Worm (Caenorhabditis elegans) whole organism, young adult: ENCODE measurements around the gene Y105C5B.9.

ENCODE experiments used
- B0035.1 ChIP-seq: sonication (generic microtip); optimal IDR thresholded peaks from 2 replicates; lab custom pipeline; 2016; ENCODE audit warnings: missing genetic modification characterization, mild to moderate bottlenecking, missing compliant biosample characterization, missing genotype, missing genetic modification reagents
- B0261.1 ChIP-seq: sonication (generic microtip); optimal IDR thresholded peaks from 2 replicates; lab custom pipeline; 2016; ENCODE audit warnings: mild to moderate bottlenecking, missing genetic modification characterization, moderate library complexity, missing compliant biosample characterization
- C17E4.6 ChIP-seq: fragments of 200-800 bp; sonication (Bioruptor generic); IDR thresholded peaks from 2 replicates; pipeline ENCODE4 v1.3.6; 2022; ENCODE audit warnings: missing genetic modification reagents, missing genetic modification characterization, missing compliant biosample characterization
- F22D6.2 ChIP-seq: sonication (generic microtip); optimal IDR thresholded peaks from 2 replicates; lab custom pipeline; 2016; ENCODE audit warnings: mild to moderate bottlenecking, missing genetic modification characterization, missing compliant biosample characterization
- F23B12.7 ChIP-seq: sonication (generic microtip); optimal IDR thresholded peaks from 2 replicates; lab custom pipeline; 2017; ENCODE audit warnings: missing genetic modification characterization, mild to moderate bottlenecking, missing compliant biosample characterization, antibody characterized with exemption, moderate library complexity; ENCODE audit not compliant: insufficient read depth
- F33H1.4 ChIP-seq: fragments of 200-800 bp; sonication (Bioruptor generic); IDR thresholded peaks from 2 replicates; pipeline ENCODE4 v1.3.6; 2022; ENCODE audit warnings: missing genetic modification reagents, missing genetic modification characterization, missing compliant biosample characterization
- F37B4.10 ChIP-seq: fragments of 200-800 bp; sonication (Bioruptor generic); IDR thresholded peaks from 2 replicates; pipeline ENCODE4 v1.3.6; 2022; ENCODE audit warnings: missing genetic modification characterization, missing compliant biosample characterization
- F55B11.4 ChIP-seq: sonication (generic microtip); optimal IDR thresholded peaks from 2 replicates; lab custom pipeline; 2016; ENCODE audit warnings: missing compliant biosample characterization, missing genetic modification characterization, borderline replicate concordance; ENCODE audit not compliant: insufficient read depth
- F57C9.4 ChIP-seq: sonication (generic microtip); optimal IDR thresholded peaks from 2 replicates; lab custom pipeline; 2017; ENCODE audit warnings: mild to moderate bottlenecking, missing genetic modification characterization, missing compliant biosample characterization
- T07F8.4 ChIP-seq: sonication (generic microtip); optimal IDR thresholded peaks from 2 replicates; lab custom pipeline; 2016; ENCODE audit warnings: mild to moderate bottlenecking, missing genetic modification characterization, moderate library complexity, missing compliant biosample characterization
- Y53G8AR.9 ChIP-seq: fragments of 200-800 bp; sonication (Bioruptor generic); conservative IDR thresholded peaks from 2 replicates; pipeline ENCODE4 v1.3.6; 2022; ENCODE audit warnings: missing genetic modification reagents, missing genetic modification characterization, missing compliant biosample characterization
- Y56A3A.18 ChIP-seq: fragments of 200-800 bp; sonication (Bioruptor generic); IDR thresholded peaks from 2 replicates; pipeline ENCODE4 v1.3.6; 2022; ENCODE audit warnings: missing genetic modification reagents, missing genetic modification characterization, missing compliant biosample characterization
- ama-1 ChIP-seq, 3 experiments: fragments of 150-350 bp in 1 of 3; sonication (generic microtip) in 2 of 3; optimal IDR thresholded peaks; 2 replicates each; lab custom pipeline; 2014 to 2018; ENCODE audit warnings: missing biosample characterization in 2 of 3, missing genetic modification characterization in 2 of 3, missing genetic modification reagents in 2 of 3
- bed-2 ChIP-seq: fragments of 200-800 bp; sonication (Bioruptor generic); IDR thresholded peaks from 2 replicates; pipeline ENCODE4 v1.3.6; 2022; ENCODE audit warnings: missing genetic modification reagents, missing genetic modification characterization, missing compliant biosample characterization
- ceh-100 ChIP-seq: fragments of 200-800 bp; sonication (Bioruptor generic); IDR thresholded peaks from 2 replicates; pipeline ENCODE4 v1.3.6; 2022; ENCODE audit warnings: missing genetic modification reagents, missing genetic modification characterization, missing compliant biosample characterization
- ceh-40 ChIP-seq: fragments of 200-800 bp; sonication (Bioruptor generic); IDR thresholded peaks from 2 replicates; pipeline ENCODE4 v1.3.6; 2022; ENCODE audit warnings: missing genetic modification characterization, missing compliant biosample characterization
- die-1 ChIP-seq: sonication (generic microtip); optimal IDR thresholded peaks from 2 replicates; lab custom pipeline; 2016; ENCODE audit warnings: missing genotype, mild to moderate bottlenecking, missing genetic modification characterization, missing compliant biosample characterization
- efl-1 ChIP-seq: fragments of 150-350 bp; optimal IDR thresholded peaks from 2 replicates; lab custom pipeline; 2014; ENCODE audit warnings: missing biosample characterization, missing genetic modification reagents, missing genetic modification characterization
- egl-18 ChIP-seq: fragments of 200-800 bp; sonication (Bioruptor generic); IDR thresholded peaks from 2 replicates; pipeline ENCODE4 v1.3.6; 2022; ENCODE audit warnings: missing genetic modification reagents, missing genetic modification characterization, missing compliant biosample characterization
- ekl-4 ChIP-seq: fragments of 200-800 bp; sonication (Bioruptor generic); IDR thresholded peaks from 2 replicates; pipeline ENCODE4 v1.3.6; 2022; ENCODE audit warnings: missing genetic modification reagents, missing genetic modification characterization, missing compliant biosample characterization
- hlh-26 ChIP-seq: fragments of 200-800 bp; sonication (Bioruptor generic); conservative IDR thresholded peaks from 2 replicates; pipeline ENCODE4 v1.3.6; 2022; ENCODE audit warnings: missing genetic modification reagents, missing genetic modification characterization, missing compliant biosample characterization
- hmg-1.2 ChIP-seq: fragments of 200-800 bp; sonication (Bioruptor generic); IDR thresholded peaks from 2 replicates; pipeline ENCODE4 v1.3.6; 2022; ENCODE audit warnings: missing genetic modification reagents, missing genetic modification characterization, missing compliant biosample characterization
- hsf-1 ChIP-seq: fragments of 200-800 bp; sonication (Bioruptor generic); IDR thresholded peaks from 2 replicates; pipeline ENCODE4 v1.3.6; 2022; ENCODE audit warnings: missing genetic modification reagents, missing genetic modification characterization, missing compliant biosample characterization
- lag-1 ChIP-seq: fragments of 200-800 bp; sonication (Bioruptor generic); IDR thresholded peaks from 2 replicates; pipeline ENCODE4 v1.3.6; 2022; ENCODE audit warnings: missing genetic modification reagents, missing genetic modification characterization, missing compliant biosample characterization
- let-526 ChIP-seq: fragments of 200-800 bp; sonication (Bioruptor generic); IDR thresholded peaks from 2 replicates; pipeline ENCODE4 v1.3.6; 2022; ENCODE audit warnings: missing genetic modification reagents, missing genetic modification characterization, missing compliant biosample characterization
- lin-26 ChIP-seq: fragments of 200-800 bp; sonication (Bioruptor generic); IDR thresholded peaks from 2 replicates; pipeline ENCODE4 v1.3.6; 2022; ENCODE audit warnings: missing genetic modification reagents, missing genetic modification characterization, missing compliant biosample characterization
- lin-35 ChIP-seq, 3 experiments: fragments of 150-350 bp in 2 of 3; sonication (generic microtip) in 1 of 3; optimal IDR thresholded peaks; 2 replicates each; lab custom pipeline; 2014 to 2018; ENCODE audit warnings: missing biosample characterization in 3 of 3, missing genetic modification characterization in 3 of 3, missing genetic modification reagents in 3 of 3
- lin-40 ChIP-seq: sonication (generic microtip); optimal IDR thresholded peaks from 2 replicates; lab custom pipeline; 2016; ENCODE audit warnings: missing genetic modification characterization, mild to moderate bottlenecking, missing compliant biosample characterization, missing genotype, missing genetic modification reagents
- lin-54 ChIP-seq: fragments of 200-800 bp; sonication (Bioruptor generic); optimal IDR thresholded peaks from 2 replicates; lab custom pipeline; 2018; ENCODE audit warnings: mild to moderate bottlenecking, missing genetic modification characterization, missing compliant biosample characterization
- lir-1 ChIP-seq: fragments of 200-800 bp; sonication (Bioruptor generic); conservative IDR thresholded peaks from 2 replicates; pipeline ENCODE4 v1.3.6; 2022; ENCODE audit warnings: missing genetic modification reagents, missing genetic modification characterization, missing compliant biosample characterization
- madf-3 ChIP-seq: fragments of 200-800 bp; sonication (Bioruptor generic); IDR thresholded peaks from 2 replicates; pipeline ENCODE4 v1.3.6; 2022; ENCODE audit warnings: missing genetic modification reagents, missing genetic modification characterization, missing compliant biosample characterization
- madf-6 ChIP-seq: fragments of 200-800 bp; sonication (Bioruptor generic); IDR thresholded peaks from 2 replicates; pipeline ENCODE4 v1.3.6; 2022; ENCODE audit warnings: missing genetic modification reagents, missing genetic modification characterization, missing compliant biosample characterization
- madf-8 ChIP-seq: fragments of 200-800 bp; sonication (Bioruptor generic); conservative IDR thresholded peaks from 2 replicates; pipeline ENCODE4 v1.3.6; 2022; ENCODE audit warnings: missing genetic modification reagents, missing genetic modification characterization, missing compliant biosample characterization
- mcd-1 ChIP-seq: fragments of 200-800 bp; sonication (Bioruptor generic); IDR thresholded peaks from 2 replicates; pipeline ENCODE4 v1.3.6; 2022; ENCODE audit warnings: missing genetic modification reagents, missing genetic modification characterization, missing compliant biosample characterization
- nfya-2 ChIP-seq: fragments of 200-800 bp; sonication (Bioruptor generic); IDR thresholded peaks from 2 replicates; pipeline ENCODE4 v1.3.6; 2022; ENCODE audit warnings: missing genetic modification reagents, missing genetic modification characterization, missing compliant biosample characterization
- nhr-80 ChIP-seq: sonication (generic microtip); optimal IDR thresholded peaks from 2 replicates; lab custom pipeline; 2016; ENCODE audit warnings: missing genetic modification characterization, missing compliant biosample characterization
- repo-1 ChIP-seq: sonication (generic microtip); optimal IDR thresholded peaks from 2 replicates; lab custom pipeline; 2017; ENCODE audit warnings: mild to moderate bottlenecking, missing genetic modification characterization, missing compliant biosample characterization
- rpc-1 ChIP-seq, 2 experiments: fragments of 150-350 bp in 1 of 2; sonication (generic microtip) in 1 of 2; optimal IDR thresholded peaks; 2 replicates each; lab custom pipeline; 2014 to 2018; ENCODE audit warnings: missing biosample characterization in 1 of 2, missing genetic modification characterization in 1 of 2, missing genetic modification reagents in 1 of 2, missing genotype in 1 of 2
- sea-2 ChIP-seq: fragments of 200-800 bp; sonication (Bioruptor generic); IDR thresholded peaks from 2 replicates; pipeline ENCODE4 v1.3.6; 2022; ENCODE audit warnings: missing genetic modification characterization, missing compliant biosample characterization
- snpc-1.3 ChIP-seq: sonication (generic microtip); optimal IDR thresholded peaks from 2 replicates; lab custom pipeline; 2017; ENCODE audit warnings: missing genetic modification characterization, mild to moderate bottlenecking, missing compliant biosample characterization, antibody characterized with exemption, moderate library complexity, missing genotype, missing genetic modification reagents; ENCODE audit not compliant: insufficient read depth
- sptf-2 ChIP-seq: fragments of 200-800 bp; sonication (Bioruptor generic); optimal IDR thresholded peaks from 2 replicates; lab custom pipeline; 2018; ENCODE audit warnings: mild to moderate bottlenecking, missing genetic modification characterization, missing compliant biosample characterization
- tbp1 ChIP-seq: fragments of 200-800 bp; sonication (Bioruptor generic); optimal IDR thresholded peaks from 2 replicates; lab custom pipeline; 2018; ENCODE audit warnings: mild to moderate bottlenecking, missing genetic modification characterization, missing compliant biosample characterization
- tbx-9 ChIP-seq: sonication (generic microtip); optimal IDR thresholded peaks from 2 replicates; lab custom pipeline; 2016; ENCODE audit warnings: borderline replicate concordance, missing genetic modification characterization, inconsistent platforms, missing compliant biosample characterization
- unc-130 ChIP-seq: sonication (generic microtip); optimal IDR thresholded peaks from 2 replicates; lab custom pipeline; 2016; ENCODE audit warnings: missing genetic modification reagents, missing genetic modification characterization, missing compliant biosample characterization
- zfh-2 ChIP-seq: fragments of 200-800 bp; sonication (Bioruptor generic); conservative IDR thresholded peaks from 2 replicates; pipeline ENCODE4 v1.3.6; 2022; ENCODE audit warnings: missing genetic modification reagents, missing genetic modification characterization, missing compliant biosample characterization
- ztf-22 ChIP-seq: fragments of 200-800 bp; sonication (Bioruptor generic); optimal IDR thresholded peaks from 2 replicates; lab custom pipeline; 2018; ENCODE audit warnings: mild to moderate bottlenecking, missing genetic modification characterization, moderate library complexity, missing compliant biosample characterization
- ztf-26 ChIP-seq: sonication (generic microtip); optimal IDR thresholded peaks from 2 replicates; lab custom pipeline; 2017; ENCODE audit warnings: missing genetic modification characterization, missing compliant biosample characterization
- ztf-6 ChIP-seq: fragments of 200-800 bp; sonication (Bioruptor generic); IDR thresholded peaks from 2 replicates; pipeline ENCODE4 v1.3.6; 2022; ENCODE audit warnings: missing genetic modification reagents, missing genetic modification characterization, missing compliant biosample characterization

Y105C5B.9 gene

ce11 chrIV:15931833-15932232, 1.5 kb downstream of the Y105C5B.9 start (continued):
- TF ChIP-seq madf-8 (no peak), let-526 (GFP tag; lab: Robert Waterston, UW) (peak; percentile 76), madf-6 (GFP tag; lab: Robert Waterston, UW) (peak; percentile 43), ztf-22 (no peak), B0261.1 (peak; percentile 85), ama-1 (optimal IDR thresholded peaks at IDR 0.05; lab: Kevin White, UChicago) (no peak), ama-1 (GFP tag; optimal IDR thresholded peaks at IDR 0.05; lab: Kevin White, UChicago) (peak in 1 of 2 experiments; percentile 80), F57C9.4 (tag; lab: Kevin White, UChicago) (no peak), die-1 (tag; lab: Kevin White, UChicago) (peak; percentile 80), B0035.1 (no peak), ceh-100 (GFP tag; lab: Robert Waterston, UW) (no peak), bed-2 (GFP tag; lab: Robert Waterston, UW) (no peak), hmg-1.2 (GFP tag; lab: Robert Waterston, UW) (peak; percentile 73), sptf-2 (GFP tag; lab: Kevin White, UChicago) (no peak), zfh-2 (GFP tag; lab: Robert Waterston, UW) (no peak; the same call in 1 of the 2 replicates), lin-35 (GFP tag; optimal IDR thresholded peaks at IDR 0.05; lab: Kevin White, UChicago) (peak in 1 of 3 experiments; percentile 35), hlh-26 (no peak), unc-130 (GFP tag; lab: Kevin White, UChicago) (no peak), F37B4.10 (GFP tag; lab: Robert Waterston, UW) (no peak), lir-1 (GFP tag; lab: Robert Waterston, UW) (no peak), mcd-1 (peak; percentile 50), tbx-9 (tag; lab: Kevin White, UChicago) (no peak), lin-54 (GFP tag; lab: Kevin White, UChicago) (peak; percentile 37), nfya-2 (GFP tag; lab: Robert Waterston, UW) (no peak), hsf-1 (GFP tag; lab: Robert Waterston, UW) (peak; percentile 76), egl-18 (GFP tag; lab: Robert Waterston, UW) (0 out of 2 replicates have a peak, but pooled peaks have one; percentile 44), F33H1.4 (no peak), repo-1 (tag; lab: Kevin White, UChicago) (no peak), sea-2 (GFP tag; lab: Robert Waterston, UW) (no peak), nhr-80 (no peak), ekl-4 (GFP tag; lab: Robert Waterston, UW) (0 out of 2 replicates have a peak, but pooled peaks have one; percentile 46), rpc-1 (optimal IDR thresholded peaks at IDR 0.05; lab: Kevin White, UChicago) (peak; percentile 78), rpc-1 (tag; optimal IDR thresholded peaks at IDR 0.05; lab: Kevin White, UChicago) (peak; percentile 78), efl-1 (GFP tag; lab: Kevin White, UChicago) (no peak), T07F8.4 (tag; lab: Kevin White, UChicago) (peak; percentile 62), F23B12.7 (tag; lab: Kevin White, UChicago) (peak; percentile 2), F55B11.4 (tag; lab: Kevin White, UChicago) (no peak), Y53G8AR.9 (no peak; the same call in 1 of the 2 replicates), tbp1 (GFP tag; lab: Kevin White, UChicago) (peak; percentile 96), F22D6.2 (tag; lab: Kevin White, UChicago) (no peak), ztf-26 (tag; lab: Kevin White, UChicago) (no peak), C17E4.6 (GFP tag; lab: Robert Waterston, UW) (no peak), madf-3 (GFP tag; lab: Robert Waterston, UW) (peak; percentile 58; the same call in 1 of the 2 replicates), lin-26 (GFP tag; lab: Robert Waterston, UW) (peak; percentile 93), lag-1 (GFP tag; lab: Robert Waterston, UW) (no peak), ceh-40 (GFP tag; lab: Robert Waterston, UW) (no peak), snpc-1.3 (tag; lab: Kevin White, UChicago) (peak; percentile 68), lin-40 (tag; lab: Kevin White, UChicago) (peak; percentile 24), ztf-6 (GFP tag; lab: Robert Waterston, UW) (no peak), Y56A3A.18 (GFP tag; lab: Robert Waterston, UW) (no peak)
